Fruit fly (Drosophila melanogaster) whole organism, adult: Measurements from ENCODE around the gene Zip71B.

ENCODE experiments used
- CG14711 ChIP-seq: fragments of 200-800 bp; sonication (Bioruptor generic); optimal IDR thresholded peaks from 2 replicates; lab custom pipeline; 2018; ENCODE audit warnings: missing biosample characterization, mild to moderate bottlenecking, missing genetic modification characterization, moderate library complexity
- CG5204 ChIP-seq: fragments of 200-800 bp; sonication (Bioruptor generic); optimal IDR thresholded peaks from 2 replicates; lab custom pipeline; 2016; ENCODE audit warnings: missing biosample characterization, missing genetic modification characterization
- Clk ChIP-seq: fragments of 200-800 bp; sonication (Bioruptor generic); optimal IDR thresholded peaks from 2 replicates; lab custom pipeline; 2017; ENCODE audit warnings: missing biosample characterization, missing genetic modification characterization
- Crg-1 ChIP-seq: fragments of 200-800 bp; sonication (Bioruptor generic); optimal IDR thresholded peaks from 2 replicates; lab custom pipeline; 2016; ENCODE audit warnings: missing biosample characterization, missing genetic modification characterization
- Hr96 ChIP-seq: fragments of 200-800 bp; sonication (Bioruptor generic); optimal IDR thresholded peaks from 2 replicates; lab custom pipeline; 2016; ENCODE audit warnings: missing biosample characterization, missing genetic modification characterization
- Mnt ChIP-seq: fragments of 200-800 bp; sonication (Bioruptor generic); optimal IDR thresholded peaks from 2 replicates; lab custom pipeline; 2016; ENCODE audit warnings: missing biosample characterization, mild to moderate bottlenecking, missing genetic modification characterization
- bab1 ChIP-seq: fragments of 200-800 bp; sonication (Bioruptor generic); optimal IDR thresholded peaks from 3 replicates; lab custom pipeline; 2019; ENCODE audit warnings: missing biosample characterization, mild to moderate bottlenecking, missing genetic modification characterization, moderate library complexity
- kay ChIP-seq: fragments of 200-800 bp; sonication (Bioruptor generic); peaks from one replicate; lab custom pipeline; 2016; ENCODE audit warnings: missing biosample characterization, missing genetic modification characterization, borderline replicate concordance
- ovo ChIP-seq: fragments of 200-800 bp; sonication (Bioruptor generic); optimal IDR thresholded peaks from 2 replicates; lab custom pipeline; 2016; ENCODE audit warnings: missing biosample characterization, missing genetic modification characterization
- pad ChIP-seq: fragments of 200-800 bp; sonication (Bioruptor generic); optimal IDR thresholded peaks from 3 replicates; lab custom pipeline; 2017; ENCODE audit warnings: missing biosample characterization, missing genetic modification characterization, mild to moderate bottlenecking, moderate library complexity, missing genetic modification reagents
- tj ChIP-seq: fragments of 200-800 bp; sonication (Bioruptor generic); optimal IDR thresholded peaks from 3 replicates; lab custom pipeline; 2017; ENCODE audit warnings: missing biosample characterization, mild to moderate bottlenecking, missing genetic modification characterization, moderate library complexity
- toe ChIP-seq: fragments of 200-800 bp; sonication (Bioruptor generic); optimal IDR thresholded peaks from 2 replicates; lab custom pipeline; 2016; ENCODE audit warnings: missing biosample characterization, missing genetic modification characterization

Gene Zip71B

dm6 chr3L:15045114-15045513, 53.0 kb downstream of the Zip71B start:
- TF ChIP-seq kay (GFP tag; lab: Kevin White, UChicago) = no peak
- TF ChIP-seq ovo (GFP tag; lab: Kevin White, UChicago) = no peak
- no peak for TF ChIP-seq toe (GFP tag; lab: Kevin White, UChicago)
- no peak for TF ChIP-seq Mnt (GFP tag; lab: Kevin White, UChicago)
- TF ChIP-seq tj (GFP tag; lab: Kevin White, UChicago) = no peak
- TF ChIP-seq bab1 (GFP tag; lab: Kevin White, UChicago) = no peak
- no peak for TF ChIP-seq pad
- TF ChIP-seq CG14711 (tag; lab: Kevin White, UChicago) = no peak
- TF ChIP-seq CG5204 = no peak
- no peak for TF ChIP-seq Crg-1 (GFP tag; lab: Kevin White, UChicago)
- TF ChIP-seq Hr96 (GFP tag; lab: Kevin White, UChicago) = no peak
- TF ChIP-seq Clk (GFP tag; lab: Kevin White, UChicago) = no peak
